Fruit fly (Drosophila melanogaster): Measurements from ENCODE around the gene Ufd4.

dm6 chr2L:10339841-10340240, 47.7 kb upstream of the Ufd4 start:
- no peak for TF ChIP-seq CG8478 (optimal IDR thresholded peaks at IDR 0.05)
- no peak for TF ChIP-seq CTCF (optimal IDR thresholded peaks at IDR 0.05)
